Worm (Caenorhabditis elegans): ENCODE measurements around the gene srxa-19.

Gene srxa-19

DNA sequence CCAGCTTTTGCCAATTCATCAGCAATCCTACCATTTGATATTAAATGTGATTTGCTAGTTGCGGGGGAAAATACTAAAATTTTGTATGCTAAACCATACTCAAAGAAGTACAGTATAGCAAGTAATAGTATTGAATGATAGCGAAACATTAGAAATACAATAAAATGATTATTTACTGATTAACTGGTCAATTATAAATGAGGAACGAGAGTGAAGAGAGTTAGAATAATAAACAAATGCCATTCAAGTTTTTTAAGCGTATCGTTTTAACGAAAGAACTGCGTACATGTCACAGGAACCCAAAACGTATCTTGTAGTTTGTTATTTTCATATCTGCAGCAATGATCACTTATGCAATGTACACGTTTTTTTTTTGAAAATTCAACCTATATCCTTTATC lies 24.1 kb downstream of the srxa-19 start, which contains the start of gene ugt-47:
TSS of gene ugt-47 (minus strand) at position 169 of the 400 bp plus-strand sequence.
- TF ChIP-seq sma-9 (GFP tag; optimal IDR thresholded peaks at IDR 0.05) (no peak), sma-9 (tag; optimal IDR thresholded peaks at IDR 0.05) (no peak), nhr-11 (tag; optimal IDR thresholded peaks at IDR 0.05) (no peak), nhr-25 (tag; optimal IDR thresholded peaks at IDR 0.05) (no peak), elt-3 (tag; optimal IDR thresholded peaks at IDR 0.05) (no peak), R02D3.7 (tag; optimal IDR thresholded peaks at IDR 0.05) (no peak), mdl-1 (tag; optimal IDR thresholded peaks at IDR 0.05) (no peak), skn-1 (tag; optimal IDR thresholded peaks at IDR 0.05) (no peak), ama-1 (optimal IDR thresholded peaks at IDR 0.05) (no peak), aly-2 (tag; optimal IDR thresholded peaks at IDR 0.05) (no peak), dmd-4 (tag; optimal IDR thresholded peaks at IDR 0.05) (no peak), sma-3 (GFP tag; optimal IDR thresholded peaks at IDR 0.05) (no peak), peb-1 (tag; optimal IDR thresholded peaks at IDR 0.05) (no peak), Y55F3AM.14 (GFP tag; optimal IDR thresholded peaks at IDR 0.05) (no peak), sem-4 (tag; optimal IDR thresholded peaks at IDR 0.05) (no peak), ztf-11 (tag; optimal IDR thresholded peaks at IDR 0.05) (no peak)

DNA sequence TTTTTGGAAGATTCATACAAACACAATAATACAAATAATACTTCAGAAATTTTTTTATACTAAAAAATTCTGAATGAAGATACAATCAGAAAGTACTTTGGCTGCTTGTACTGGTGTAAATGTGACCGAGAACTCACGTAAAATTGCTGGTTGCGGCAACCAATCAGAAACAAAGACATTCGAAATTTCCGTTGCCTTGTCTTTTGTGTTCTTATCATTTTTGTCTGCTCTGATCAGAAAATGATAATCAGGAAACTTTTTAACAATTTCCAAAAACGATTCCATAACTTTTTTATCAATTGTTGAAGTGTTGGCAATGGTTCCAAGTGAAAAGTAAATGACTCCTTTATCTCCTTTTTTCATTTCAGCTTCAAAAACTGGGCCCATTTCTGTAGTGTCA lies 25.6 kb downstream of the srxa-19 start:
- TF ChIP-seq crh-2 (tag; optimal IDR thresholded peaks at IDR 0.05) = peak; percentile 32
- TF ChIP-seq gmeb-1 (tag; optimal IDR thresholded peaks at IDR 0.05) = peak; percentile 33
- TF ChIP-seq snpc-4 (tag; optimal IDR thresholded peaks at IDR 0.05) = no peak
- TF ChIP-seq fos-1 (tag; optimal IDR thresholded peaks at IDR 0.05) = peak; percentile 83
- no peak for TF ChIP-seq mbf-1 (tag; optimal IDR thresholded peaks at IDR 0.05)

DNA sequence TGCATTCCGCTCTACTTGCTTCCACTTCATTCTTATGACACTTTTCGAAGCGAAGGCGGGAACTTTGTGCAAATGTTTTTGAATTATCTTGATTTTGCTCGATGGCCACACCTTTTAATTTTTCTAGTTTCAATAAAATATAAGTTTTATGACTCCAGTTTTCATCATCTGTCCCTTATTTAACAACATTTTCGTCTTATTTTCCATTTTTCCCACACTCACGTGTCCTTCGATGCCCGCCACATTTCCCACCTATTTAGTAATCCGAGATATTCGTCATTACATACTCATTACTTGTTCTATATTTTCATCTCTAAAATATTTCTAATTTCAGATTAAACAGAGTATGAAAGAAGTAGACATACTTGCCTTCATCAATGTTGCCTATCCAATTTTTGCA lies 28.2 kb downstream of the srxa-19 start, which contains the start of gene srd-49:
TSS of gene srd-49 (plus strand) at position 301 of the 400 bp plus-strand sequence.
- TF ChIP-seq Y55F3AM.14 (GFP tag; optimal IDR thresholded peaks at IDR 0.05) = no peak
- TF ChIP-seq aly-2 (tag; optimal IDR thresholded peaks at IDR 0.05) = no peak
- no peak for TF ChIP-seq nhr-237 (tag; optimal IDR thresholded peaks at IDR 0.05)
- TF ChIP-seq F13H6.1 (tag; optimal IDR thresholded peaks at IDR 0.05) = no peak

DNA sequence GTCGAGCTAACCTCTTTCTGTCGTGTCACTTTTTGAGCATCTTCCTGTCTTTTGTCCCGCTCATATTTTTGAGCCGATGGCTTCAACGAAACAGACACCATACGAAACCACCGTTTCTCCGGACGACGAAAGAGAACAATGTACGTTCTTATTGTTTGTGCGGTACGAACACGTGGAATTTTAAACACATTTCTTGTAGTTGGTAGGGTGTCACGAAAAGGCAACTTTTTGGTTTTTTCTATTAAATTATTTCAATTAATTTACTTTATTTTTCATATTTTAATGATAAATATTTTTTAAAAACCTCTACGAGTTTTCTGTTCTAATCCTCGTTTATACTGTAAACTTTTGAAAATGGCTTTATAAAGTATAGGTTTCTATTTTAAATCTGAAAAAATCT lies 31.4 kb downstream of the srxa-19 start, which contains the start of gene R04B5.11:
TSS of gene R04B5.11 (minus strand) at position 101 of the 400 bp plus-strand sequence.
- TF ChIP-seq snpc-4 (tag; optimal IDR thresholded peaks at IDR 0.05) = no peak
- no peak for TF ChIP-seq dmd-4 (tag; optimal IDR thresholded peaks at IDR 0.05)
- TF ChIP-seq sma-3 (GFP tag; optimal IDR thresholded peaks at IDR 0.05) = no peak
- TF ChIP-seq ztf-4 (tag; optimal IDR thresholded peaks at IDR 0.05) = no peak
- no peak for TF ChIP-seq mdl-1 (tag; optimal IDR thresholded peaks at IDR 0.05)
- no peak for TF ChIP-seq nhr-237 (tag; optimal IDR thresholded peaks at IDR 0.05)
- TF ChIP-seq nhr-21 (tag; optimal IDR thresholded peaks at IDR 0.05) = no peak
- no peak for TF ChIP-seq elt-1 (tag; optimal IDR thresholded peaks at IDR 0.05)
- no peak for TF ChIP-seq elt-3 (tag; optimal IDR thresholded peaks at IDR 0.05)

DNA sequence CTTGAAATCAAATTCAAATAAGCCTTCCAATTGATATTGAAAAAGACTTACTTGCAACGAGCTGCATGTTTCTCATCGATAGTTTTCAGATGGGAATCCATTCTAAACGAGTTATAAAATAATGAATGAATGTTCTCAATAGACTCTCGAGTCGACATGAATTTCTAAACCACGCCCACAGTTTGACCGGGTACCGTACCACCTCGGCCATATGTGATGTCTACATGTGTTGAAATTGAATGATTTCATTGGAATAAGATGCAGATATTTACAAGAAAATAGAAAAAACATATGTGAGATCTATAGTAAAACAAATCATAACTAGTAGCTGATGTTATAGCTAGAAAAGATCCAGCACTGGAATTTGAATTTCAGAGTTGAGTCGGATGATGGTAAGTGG lies 32.1 kb downstream of the srxa-19 start, which contains the start of gene R04B5.7:
TSS of gene R04B5.7 (minus strand) at position 101 of the 400 bp plus-strand sequence.
- TF ChIP-seq ZK546.5 (tag; optimal IDR thresholded peaks at IDR 0.05) (no peak), lin-13 (GFP tag; optimal IDR thresholded peaks at IDR 0.05) (no peak), nhr-77 (tag; optimal IDR thresholded peaks at IDR 0.05) (no peak), ceh-16 (tag; optimal IDR thresholded peaks at IDR 0.05) (no peak), sem-4 (tag; optimal IDR thresholded peaks at IDR 0.05) (no peak), peb-1 (tag; optimal IDR thresholded peaks at IDR 0.05) (no peak), mdl-1 (tag; optimal IDR thresholded peaks at IDR 0.05) (no peak), elt-3 (tag; optimal IDR thresholded peaks at IDR 0.05) (no peak), nhr-129 (tag; optimal IDR thresholded peaks at IDR 0.05) (no peak)

DNA sequence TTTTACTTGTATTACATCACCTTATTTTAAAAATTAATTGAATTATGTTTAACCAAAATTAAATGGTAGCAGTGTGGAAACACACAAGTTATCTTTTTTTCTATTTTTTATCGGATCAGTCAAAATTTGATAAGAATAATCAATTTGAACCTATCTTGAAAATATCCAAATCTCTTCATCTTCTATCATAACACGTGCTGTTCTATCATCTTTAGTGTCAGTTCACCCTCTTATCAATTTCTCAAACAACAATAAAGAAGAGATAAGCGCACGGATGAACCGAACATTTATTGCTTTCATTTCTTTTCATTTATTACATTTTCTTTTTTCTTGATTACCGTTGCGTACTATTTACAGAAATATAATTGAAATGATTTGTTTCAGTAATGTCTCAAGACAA lies 35.5 kb downstream of the srxa-19 start, which contains the start of gene R04B5.5:
TSS of gene R04B5.5 (plus strand) at position 378 of the 400 bp plus-strand sequence.
- no peak for TF ChIP-seq elt-3 (tag; optimal IDR thresholded peaks at IDR 0.05)
- TF ChIP-seq F13H6.1 (tag; optimal IDR thresholded peaks at IDR 0.05) = peak; percentile 29
- TF ChIP-seq nhr-11 (tag; optimal IDR thresholded peaks at IDR 0.05) = no peak
- TF ChIP-seq aly-2 (tag; optimal IDR thresholded peaks at IDR 0.05) = no peak
- no peak for TF ChIP-seq nhr-77 (tag; optimal IDR thresholded peaks at IDR 0.05)
- no peak for TF ChIP-seq ztf-1 (GFP tag; conservative IDR thresholded peaks at IDR 0.05)
- peak; percentile 35 for TF ChIP-seq crh-2 (tag; optimal IDR thresholded peaks at IDR 0.05)
- no peak for TF ChIP-seq ceh-16 (tag; optimal IDR thresholded peaks at IDR 0.05)
- TF ChIP-seq sma-3 (GFP tag; optimal IDR thresholded peaks at IDR 0.05) = peak; percentile 32
- peak; percentile 15 to 45 for TF ChIP-seq mdl-1 (tag; optimal IDR thresholded peaks at IDR 0.05)
- no peak for TF ChIP-seq ZK546.5 (tag; optimal IDR thresholded peaks at IDR 0.05)
- TF ChIP-seq ama-1 (optimal IDR thresholded peaks at IDR 0.05) = no peak
- TF ChIP-seq nhr-25 (tag; optimal IDR thresholded peaks at IDR 0.05) = no peak
- TF ChIP-seq egl-27 (tag; optimal IDR thresholded peaks at IDR 0.05) = peak; percentile 35
- no peak for TF ChIP-seq peb-1 (tag; optimal IDR thresholded peaks at IDR 0.05)
- TF ChIP-seq nhr-21 (tag; optimal IDR thresholded peaks at IDR 0.05) = peak; percentile 65
- TF ChIP-seq lsy-2 (tag; optimal IDR thresholded peaks at IDR 0.05) = peak in 1 of 2 experiments; percentile 39
- TF ChIP-seq ceh-82 (tag; optimal IDR thresholded peaks at IDR 0.05) = no peak
- no peak for TF ChIP-seq dmd-4 (tag; optimal IDR thresholded peaks at IDR 0.05)
- TF ChIP-seq C34F6.9 (tag; optimal IDR thresholded peaks at IDR 0.05) = peak; percentile 21
- TF ChIP-seq fos-1 (tag; optimal IDR thresholded peaks at IDR 0.05) = peak; percentile 69
- TF ChIP-seq blmp-1 (tag; optimal IDR thresholded peaks at IDR 0.05; ENCODE audit: insufficient read depth) = peak; percentile 55
- TF ChIP-seq sma-9 (GFP tag; optimal IDR thresholded peaks at IDR 0.05) = peak; percentile 87
- no peak for TF ChIP-seq sma-9 (tag; optimal IDR thresholded peaks at IDR 0.05)
- TF ChIP-seq lin-39 (tag; optimal IDR thresholded peaks at IDR 0.05) = no peak

All from whole organism, L2 larva.